Worm (Caenorhabditis elegans) whole organism, L1 larva: ENCODE results near the gene mrpl-37.
A peak's percentile ranks its signal among the peaks of the same experiment; 100 is the strongest.

ENCODE experiments used
- C16A3.4 ChIP-seq: fragments of 150-350 bp; optimal IDR thresholded peaks from 2 replicates; lab custom pipeline; 2014; ENCODE audit warnings: missing biosample characterization, missing genetic modification characterization
- C34B4.2 ChIP-seq: sonication (generic microtip); optimal IDR thresholded peaks from 2 replicates; lab custom pipeline; 2017; ENCODE audit warnings: mild to moderate bottlenecking, missing genetic modification characterization, missing compliant biosample characterization
- F16B12.6 ChIP-seq: fragments of 150-350 bp; optimal IDR thresholded peaks from 2 replicates; lab custom pipeline; 2014; ENCODE audit warnings: missing biosample characterization, missing genetic modification characterization
- Y116A8C.19 ChIP-seq: sonication (generic microtip); optimal IDR thresholded peaks from 2 replicates; lab custom pipeline; 2016; ENCODE audit warnings: missing compliant biosample characterization, missing genetic modification characterization, borderline replicate concordance
- aha-1 ChIP-seq: fragments of 150-350 bp; optimal IDR thresholded peaks from 2 replicates; lab custom pipeline; 2014; ENCODE audit warnings: missing biosample characterization, missing genetic modification characterization
- blmp-1 ChIP-seq: fragments of 150-350 bp; optimal IDR thresholded peaks from 2 replicates; lab custom pipeline; 2014; ENCODE audit warnings: missing biosample characterization, missing genetic modification characterization
- ceh-63 ChIP-seq: fragments of 200-800 bp; sonication (Bioruptor generic); optimal IDR thresholded peaks from 2 replicates; lab custom pipeline; 2018; ENCODE audit warnings: mild to moderate bottlenecking, missing genetic modification characterization, missing compliant biosample characterization
- ceh-8 ChIP-seq: fragments of 200-800 bp; sonication (Bioruptor generic); optimal IDR thresholded peaks from 2 replicates; lab custom pipeline; 2018; ENCODE audit warnings: mild to moderate bottlenecking, missing genetic modification characterization, moderate library complexity, missing compliant biosample characterization
- ces-1 ChIP-seq: fragments of 150-350 bp; optimal IDR thresholded peaks from 2 replicates; lab custom pipeline; 2014; ENCODE audit warnings: missing biosample characterization, missing genetic modification reagents, missing genetic modification characterization
- efl-1 ChIP-seq, 4 experiments: fragments of 150-350 bp; optimal IDR thresholded peaks in 3 of 4; peaks in 1 of 4; 1 replicate in 1 of 4; 2 replicates in 3 of 4; lab custom pipeline; 2014; ENCODE audit warnings: missing biosample characterization in 2 of 4, missing genetic modification characterization in 2 of 4, missing genetic modification reagents in 2 of 4
- efl-3 ChIP-seq: fragments of 200-800 bp; sonication (Bioruptor generic); optimal IDR thresholded peaks from 2 replicates; lab custom pipeline; 2018; ENCODE audit warnings: mild to moderate bottlenecking, missing genetic modification characterization, missing compliant biosample characterization
- egl-27 ChIP-seq, 2 experiments: fragments of 150-350 bp in 1 of 2; sonication (generic microtip); optimal IDR thresholded peaks; 3 replicates each; lab custom pipeline; 2017 to 2018; ENCODE audit warnings: missing biosample characterization in 2 of 2, missing genetic modification characterization in 2 of 2, missing genetic modification reagents in 2 of 2
- ets-5 ChIP-seq: fragments of 200-800 bp; sonication (Bioruptor generic); IDR thresholded peaks from 2 replicates; pipeline ENCODE4 v1.3.6; 2022; ENCODE audit warnings: missing genetic modification characterization, missing compliant biosample characterization
- fkh-8 ChIP-seq: sonication (generic microtip); optimal IDR thresholded peaks from 2 replicates; lab custom pipeline; 2016; ENCODE audit warnings: mild to moderate bottlenecking, missing genetic modification characterization, missing compliant biosample characterization
- fos-1 ChIP-seq: fragments of 150-350 bp; optimal IDR thresholded peaks from 2 replicates; lab custom pipeline; 2014; ENCODE audit warnings: missing biosample characterization, missing genetic modification characterization
- hpl-2 ChIP-seq: fragments of 150-350 bp; optimal IDR thresholded peaks from 2 replicates; lab custom pipeline; 2014; ENCODE audit warnings: missing biosample characterization, missing genetic modification reagents, missing genetic modification characterization
- jun-1 ChIP-seq: fragments of 150-350 bp; optimal IDR thresholded peaks from 2 replicates; lab custom pipeline; 2014; ENCODE audit warnings: missing biosample characterization, missing genetic modification reagents, missing genetic modification characterization
- lin-14 ChIP-seq: fragments of 200-800 bp; sonication (Bioruptor generic); optimal IDR thresholded peaks from 2 replicates; lab custom pipeline; 2018; ENCODE audit warnings: mild to moderate bottlenecking, missing genetic modification characterization, moderate library complexity, missing compliant biosample characterization
- lin-15B ChIP-seq: fragments of 150-350 bp; sonication (generic microtip); optimal IDR thresholded peaks from 3 replicates; lab custom pipeline; 2014; ENCODE audit warnings: missing biosample characterization, missing genetic modification characterization
- lin-39 ChIP-seq: fragments of 150-350 bp; optimal IDR thresholded peaks from 2 replicates; lab custom pipeline; 2014; ENCODE audit warnings: missing biosample characterization, missing genetic modification reagents, missing genetic modification characterization
- lir-3 ChIP-seq: sonication (generic microtip); optimal IDR thresholded peaks from 2 replicates; lab custom pipeline; 2016; ENCODE audit warnings: mild to moderate bottlenecking, missing genetic modification characterization, moderate library complexity, missing compliant biosample characterization; ENCODE audit not compliant: poor library complexity
- lsy-2 ChIP-seq, 2 experiments: fragments of 150-350 bp; optimal IDR thresholded peaks; 2 replicates each; lab custom pipeline; 2014; ENCODE audit warnings: missing biosample characterization in 2 of 2, missing genetic modification characterization in 2 of 2
- mdl-1 ChIP-seq, 2 experiments: fragments of 150-350 bp; optimal IDR thresholded peaks; 2 replicates each; lab custom pipeline; 2014 to 2017; ENCODE audit warnings: missing biosample characterization in 2 of 2, missing genetic modification characterization in 2 of 2, inconsistent platforms in 1 of 2
- nhr-11 ChIP-seq: fragments of 150-350 bp; optimal IDR thresholded peaks from 2 replicates; lab custom pipeline; 2014; ENCODE audit warnings: missing biosample characterization, missing genetic modification characterization
- nhr-19 ChIP-seq: fragments of 200-800 bp; sonication (Bioruptor generic); conservative IDR thresholded peaks from 2 replicates; pipeline ENCODE4 v1.3.6; 2022; ENCODE audit warnings: missing genetic modification characterization, missing compliant biosample characterization
- nhr-237 ChIP-seq: fragments of 150-350 bp; optimal IDR thresholded peaks from 2 replicates; lab custom pipeline; 2014; ENCODE audit warnings: missing biosample characterization, missing genetic modification characterization
- nhr-47 ChIP-seq: sonication (generic microtip); optimal IDR thresholded peaks from 2 replicates; lab custom pipeline; 2016; ENCODE audit warnings: mild to moderate bottlenecking, missing genetic modification characterization, moderate library complexity, missing compliant biosample characterization
- nhr-71 ChIP-seq: sonication (generic microtip); optimal IDR thresholded peaks from 2 replicates; lab custom pipeline; 2016; ENCODE audit warnings: mild to moderate bottlenecking, missing genetic modification characterization, moderate library complexity, missing compliant biosample characterization
- nhr-76 ChIP-seq: sonication (generic microtip); optimal IDR thresholded peaks from 2 replicates; lab custom pipeline; 2017; ENCODE audit warnings: missing biosample characterization, missing genetic modification characterization
- nhr-84 ChIP-seq: sonication (generic microtip); optimal IDR thresholded peaks from 2 replicates; lab custom pipeline; 2017; ENCODE audit warnings: missing biosample characterization, missing genetic modification characterization
- nhr-85 ChIP-seq: sonication (generic microtip); peaks from one replicate; lab custom pipeline; 2016; ENCODE audit warnings: missing genetic modification characterization, inconsistent platforms, missing compliant biosample characterization
- nhr-90 ChIP-seq: sonication (generic microtip); optimal IDR thresholded peaks from 2 replicates; lab custom pipeline; 2016; ENCODE audit warnings: mild to moderate bottlenecking, missing genetic modification characterization, missing compliant biosample characterization; ENCODE audit not compliant: poor library complexity
- pax-3 ChIP-seq: fragments of 200-800 bp; sonication (Bioruptor generic); optimal IDR thresholded peaks from 2 replicates; lab custom pipeline; 2018; ENCODE audit warnings: mild to moderate bottlenecking, missing genetic modification characterization, moderate library complexity, missing compliant biosample characterization
- pqm-1 ChIP-seq: sonication (generic microtip); optimal IDR thresholded peaks from 3 replicates; lab custom pipeline; 2017; ENCODE audit warnings: missing biosample characterization, missing genetic modification characterization
- skn-1 ChIP-seq: fragments of 150-350 bp; optimal IDR thresholded peaks from 2 replicates; lab custom pipeline; 2014; ENCODE audit warnings: missing biosample characterization, missing genetic modification characterization
- snu-23 ChIP-seq: sonication (generic microtip); optimal IDR thresholded peaks from 2 replicates; lab custom pipeline; 2016; ENCODE audit warnings: missing genetic modification characterization, missing compliant biosample characterization
- sptf-1 ChIP-seq: fragments of 150-350 bp; optimal IDR thresholded peaks from 2 replicates; lab custom pipeline; 2014; ENCODE audit warnings: missing biosample characterization, missing genetic modification characterization
- sup-37 ChIP-seq: fragments of 200-800 bp; sonication (Bioruptor generic); optimal IDR thresholded peaks from 2 replicates; lab custom pipeline; 2018; ENCODE audit warnings: mild to moderate bottlenecking, missing genetic modification characterization, missing compliant biosample characterization
- tlp-1 ChIP-seq: fragments of 150-350 bp; optimal IDR thresholded peaks from 2 replicates; lab custom pipeline; 2014; ENCODE audit warnings: missing biosample characterization, missing genetic modification characterization
- unc-62 ChIP-seq: fragments of 150-350 bp; optimal IDR thresholded peaks from 2 replicates; lab custom pipeline; 2014; ENCODE audit warnings: missing biosample characterization, missing genetic modification reagents, missing genetic modification characterization
- unc-86 ChIP-seq: sonication (generic microtip); optimal IDR thresholded peaks from 2 replicates; lab custom pipeline; 2016; ENCODE audit warnings: missing genetic modification characterization, missing compliant biosample characterization
- vab-15 ChIP-seq: sonication (generic microtip); optimal IDR thresholded peaks from 2 replicates; lab custom pipeline; 2017; ENCODE audit warnings: missing genotype, mild to moderate bottlenecking, missing genetic modification characterization, missing compliant biosample characterization
- zag-1 ChIP-seq: fragments of 150-350 bp; optimal IDR thresholded peaks from 2 replicates; lab custom pipeline; 2014; ENCODE audit warnings: missing biosample characterization, missing genetic modification characterization
- zip-4 ChIP-seq: fragments of 200-800 bp; sonication (Bioruptor generic); optimal IDR thresholded peaks from 2 replicates; lab custom pipeline; 2018; ENCODE audit warnings: mild to moderate bottlenecking, missing genetic modification characterization, moderate library complexity, missing compliant biosample characterization
- ztf-11 ChIP-seq, 2 experiments: sonication (generic microtip); optimal IDR thresholded peaks; 2 replicates each; lab custom pipeline; 2016 to 2017; ENCODE audit warnings: missing genetic modification characterization in 2 of 2, missing biosample characterization in 1 of 2, missing compliant biosample characterization in 1 of 2
- ztf-4 ChIP-seq: fragments of 150-350 bp; optimal IDR thresholded peaks from 2 replicates; lab custom pipeline; 2014; ENCODE audit warnings: missing biosample characterization, missing genetic modification characterization

mrpl-37 gene

DNA sequence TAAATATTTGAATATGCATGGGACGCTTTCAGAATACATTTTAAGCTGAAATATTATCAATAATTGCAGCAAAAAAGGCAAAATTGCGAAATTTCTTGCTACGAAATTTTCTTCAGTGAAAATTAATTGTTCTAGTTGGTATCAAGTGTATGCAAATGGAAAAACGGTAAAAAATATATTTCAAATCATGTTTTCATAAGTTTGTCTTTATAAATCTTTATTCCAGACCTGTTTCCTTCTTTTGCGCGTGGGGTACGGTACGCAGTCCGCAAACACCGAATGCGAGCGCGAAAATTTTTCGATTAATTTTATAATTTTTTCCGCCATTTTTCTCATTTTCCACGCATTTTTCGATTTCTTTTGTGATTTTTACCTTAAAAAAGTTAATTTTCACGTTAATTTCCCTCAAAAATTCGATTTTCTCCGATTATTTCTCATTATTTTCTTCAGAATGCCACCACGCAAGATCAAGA, 21.7 kb upstream of the mrpl-37 start, which contains the start of the genes fbxc-23 and csc-1 (continued):
- no peak for TF ChIP-seq lin-15B (tag; lab: Kevin White, UChicago)
- TF ChIP-seq jun-1 (tag; lab: Kevin White, UChicago), result no peak
- peak; percentile 97 to 99 for TF ChIP-seq lsy-2 (tag; optimal IDR thresholded peaks at IDR 0.05; lab: Kevin White, UChicago)
- TF ChIP-seq hpl-2 (GFP tag; lab: Kevin White, UChicago), result no peak
- no peak for TF ChIP-seq C34B4.2 (tag; lab: Kevin White, UChicago)
- TF ChIP-seq mdl-1 (tag; optimal IDR thresholded peaks at IDR 0.05; lab: Kevin White, UChicago), result peak in 1 of 2 experiments; percentile 41
- TF ChIP-seq nhr-71 (tag; lab: Kevin White, UChicago), result peak; percentile 61
- TF ChIP-seq nhr-47 (tag; lab: Kevin White, UChicago), result peak; percentile 51
- TF ChIP-seq skn-1 (tag; lab: Kevin White, UChicago), result no peak

DNA sequence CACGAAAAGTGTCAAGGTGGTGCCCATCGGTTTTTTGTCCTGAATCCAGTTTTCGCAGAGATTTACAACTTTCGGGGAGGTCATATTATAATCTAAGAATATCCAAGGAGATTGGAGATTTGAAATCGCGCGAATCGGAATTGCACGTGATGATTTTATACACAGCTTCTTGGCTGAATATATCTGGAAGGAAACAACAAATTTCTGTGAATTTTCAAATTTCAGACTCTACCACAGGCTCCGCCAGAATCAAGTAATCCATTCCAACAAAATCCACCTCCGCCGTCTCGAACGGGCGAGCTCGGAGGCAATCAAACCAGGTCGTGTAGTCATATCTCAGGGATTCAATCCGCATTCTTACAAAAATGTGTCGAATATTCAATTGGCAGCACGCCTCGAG, 20.4 kb upstream of the mrpl-37 start:
- no peak for TF ChIP-seq fos-1 (tag; lab: Kevin White, UChicago)
- TF ChIP-seq zag-1, result no peak
- no peak for TF ChIP-seq jun-1 (tag; lab: Kevin White, UChicago)
- TF ChIP-seq egl-27 (tag; optimal IDR thresholded peaks at IDR 0.05; lab: Kevin White, UChicago), result no peak
- TF ChIP-seq nhr-84 (tag; lab: Kevin White, UChicago), result no peak
- TF ChIP-seq C16A3.4 (tag; lab: Kevin White, UChicago), result no peak
- TF ChIP-seq F16B12.6 (tag; lab: Kevin White, UChicago), result no peak
- no peak for TF ChIP-seq snu-23 (GFP tag; lab: Kevin White, UChicago)
- TF ChIP-seq ceh-63, result no peak
- TF ChIP-seq, all 84 proteins: peak for 0

DNA sequence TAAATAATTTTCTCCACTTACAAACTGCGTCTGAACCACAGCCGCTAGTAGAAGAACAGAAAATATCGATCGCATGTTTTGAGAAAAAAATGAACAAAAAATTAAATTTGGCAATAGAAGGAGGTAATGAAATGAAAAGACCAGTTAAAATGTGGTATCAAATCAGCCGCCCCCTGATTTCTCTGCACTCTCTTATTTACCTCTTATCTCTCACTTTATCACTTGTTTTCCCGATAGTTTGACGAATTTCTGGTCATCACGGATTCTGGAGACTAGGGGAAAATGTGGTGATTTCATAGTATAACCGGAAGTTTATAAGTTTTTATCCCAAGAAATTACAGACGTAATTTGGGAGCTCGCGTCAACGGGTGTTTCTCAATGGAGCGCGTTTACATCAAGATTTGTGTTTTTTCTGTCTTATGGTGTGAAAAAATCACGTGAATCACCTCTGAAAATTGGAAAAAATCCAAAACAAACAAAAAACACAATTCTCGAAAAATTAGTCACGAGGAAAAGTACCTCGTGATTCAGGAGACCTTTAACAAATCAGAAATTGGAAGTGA, 18.9 kb upstream of the mrpl-37 start, which contains the start of gene clec-146:
Gene clec-146 (minus strand): TSS at position 116 of the 563 bp plus-strand sequence.
- no peak for TF ChIP-seq tlp-1 (tag; lab: Kevin White, UChicago)
- no peak for TF ChIP-seq aha-1 (tag; lab: Kevin White, UChicago)
- peak; percentile 68 for TF ChIP-seq nhr-85 (tag; lab: Kevin White, UChicago)
- no peak for TF ChIP-seq ceh-8 (GFP tag; lab: Kevin White, UChicago)
- TF ChIP-seq lin-39 (tag; lab: Kevin White, UChicago), result no peak
- no peak for TF ChIP-seq unc-86 (tag; lab: Kevin White, UChicago)
- TF ChIP-seq blmp-1 (tag; lab: Kevin White, UChicago), result peak; percentile 9
- TF ChIP-seq efl-1 (optimal IDR thresholded peaks at IDR 0.05; lab: Kevin White, UChicago), result no peak
- TF ChIP-seq efl-1 (GFP tag; optimal IDR thresholded peaks at IDR 0.05 in 1 of 2; lab: Kevin White, UChicago), result peak in 1 of 2 experiments; percentile 92
- no peak for TF ChIP-seq zip-4 (GFP tag; lab: Kevin White, UChicago)
- TF ChIP-seq fos-1 (tag; lab: Kevin White, UChicago), result no peak
- TF ChIP-seq nhr-19 (GFP tag; lab: Robert Waterston, UW), result 0 out of 2 replicates have a peak, but pooled peaks have one; percentile 17
- TF ChIP-seq nhr-11 (tag; lab: Kevin White, UChicago), result no peak
- no peak for TF ChIP-seq ces-1
- TF ChIP-seq efl-3 (GFP tag; lab: Kevin White, UChicago), result no peak
- no peak for TF ChIP-seq nhr-76 (tag; lab: Kevin White, UChicago)
- no peak for TF ChIP-seq zag-1
- no peak for TF ChIP-seq ztf-11 (tag; optimal IDR thresholded peaks at IDR 0.05; lab: Kevin White, UChicago)
- TF ChIP-seq snu-23 (GFP tag; lab: Kevin White, UChicago), result no peak
- TF ChIP-seq nhr-71 (tag; lab: Kevin White, UChicago), result no peak
- no peak for TF ChIP-seq unc-62 (GFP tag; lab: Kevin White, UChicago)
- TF ChIP-seq sup-37, result no peak
- TF ChIP-seq ztf-4 (tag; lab: Kevin White, UChicago), result no peak
- no peak for TF ChIP-seq pqm-1 (tag; lab: Kevin White, UChicago)
- no peak for TF ChIP-seq lin-15B (tag; lab: Kevin White, UChicago)
- TF ChIP-seq mdl-1 (tag; optimal IDR thresholded peaks at IDR 0.05; lab: Kevin White, UChicago), result no peak
- no peak for TF ChIP-seq vab-15 (tag; lab: Kevin White, UChicago)
- TF ChIP-seq hpl-2 (GFP tag; lab: Kevin White, UChicago), result no peak
- TF ChIP-seq nhr-237 (tag; lab: Kevin White, UChicago), result no peak
- no peak for TF ChIP-seq pax-3
- TF ChIP-seq lir-3 (tag; lab: Kevin White, UChicago), result no peak
- no peak for TF ChIP-seq nhr-47 (tag; lab: Kevin White, UChicago)
- TF ChIP-seq sptf-1, result no peak
- TF ChIP-seq Y116A8C.19 (tag; lab: Kevin White, UChicago), result no peak
- no peak for TF ChIP-seq lin-14 (GFP tag; lab: Kevin White, UChicago)
- TF ChIP-seq fkh-8 (tag; lab: Kevin White, UChicago), result no peak
- no peak for TF ChIP-seq nhr-90 (tag; lab: Kevin White, UChicago)
- TF ChIP-seq ceh-63, result no peak
- no peak for TF ChIP-seq ets-5 (GFP tag; lab: Robert Waterston, UW)
